Fruit fly (Drosophila melanogaster): ENCODE results near the gene Pgant35A.

DNA sequence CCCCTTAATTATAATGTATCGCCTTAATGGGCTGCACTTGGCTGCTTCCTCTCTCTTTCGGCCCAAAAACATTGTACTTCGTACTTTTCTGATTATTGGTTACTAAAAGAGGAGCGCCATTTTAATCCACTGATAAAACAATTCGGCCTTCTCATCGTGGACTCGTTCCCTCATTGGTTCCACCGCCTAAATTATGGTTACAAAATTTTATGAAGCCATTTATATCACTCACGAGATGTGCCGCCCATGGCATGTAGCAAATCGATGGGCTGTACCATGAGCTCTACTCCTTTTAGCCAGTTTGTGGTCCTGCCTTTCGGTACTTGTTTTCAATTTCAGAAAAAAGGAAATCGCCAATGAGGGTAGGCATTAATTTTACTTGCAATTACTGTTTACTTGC, 9.8 kb downstream of the Pgant35A start:
- TF ChIP-seq CG16779 (tag; optimal IDR thresholded peaks at IDR 0.05), result no peak
- no peak for TF ChIP-seq vri (GFP tag; optimal IDR thresholded peaks at IDR 0.05)
- TF ChIP-seq CG8632 (GFP tag; optimal IDR thresholded peaks at IDR 0.05), result no peak
- no peak for TF ChIP-seq OdsH (GFP tag; optimal IDR thresholded peaks at IDR 0.05)
- TF ChIP-seq CG32006 (GFP tag; optimal IDR thresholded peaks at IDR 0.05), result no peak
- no peak for TF ChIP-seq Hr4 (GFP tag; optimal IDR thresholded peaks at IDR 0.05)
- no peak for TF ChIP-seq pdm3 (GFP tag; optimal IDR thresholded peaks at IDR 0.05)
- TF ChIP-seq net (GFP tag; optimal IDR thresholded peaks at IDR 0.05), result no peak
- TF ChIP-seq CG6163 (GFP tag; IDR thresholded peaks at IDR 0.05), result no peak
